Worm (Caenorhabditis elegans) whole organism, L4/young adult: ENCODE results near the gene skr-12.

ENCODE experiments used
- dao-5 ChIP-seq: sonication (generic microtip); optimal IDR thresholded peaks from 2 replicates; lab custom pipeline; 2016; ENCODE audit warnings: missing genotype, missing genetic modification characterization, moderate library complexity, missing compliant biosample characterization
- him-1 ChIP-seq: sonication (generic microtip); optimal IDR thresholded peaks from 2 replicates; lab custom pipeline; 2016; ENCODE audit warnings: missing genotype, missing genetic modification reagents, missing genetic modification characterization, missing compliant biosample characterization

- TF ChIP-seq him-1 (tag; lab: Kevin White, UChicago) (no peak), dao-5 (tag; lab: Kevin White, UChicago) (no peak)
Observed at ce11 chrIV:17179565-17179964, 12.5 kb downstream of the skr-12 start.
